Worm (Caenorhabditis elegans): ENCODE data around the gene Y39B6A.34.

Y39B6A.34 gene

DNA sequence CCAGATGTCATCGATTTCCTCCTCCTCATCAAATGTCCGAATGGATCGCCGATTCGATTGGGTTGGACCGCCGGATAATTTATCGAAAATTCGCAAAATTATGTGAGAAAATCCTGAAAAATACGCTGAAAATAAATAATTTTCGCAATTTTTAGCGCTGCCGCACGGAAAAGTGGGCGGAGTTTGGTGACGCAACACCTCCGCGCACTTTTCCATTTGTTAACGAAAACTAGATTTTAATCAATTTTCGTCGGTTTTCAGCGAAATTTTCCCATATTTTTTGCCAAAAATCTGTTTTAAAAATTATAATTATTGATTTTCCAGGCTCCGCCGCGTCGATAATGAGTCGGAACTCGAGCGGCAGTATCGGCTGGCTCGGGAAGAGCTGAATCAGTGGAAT is at the start of gene Y39B6A.34:
TSS of gene Y39B6A.34 (plus strand) at position 3 of the 400 bp plus-strand sequence.
- TF ChIP-seq unc-62 (GFP tag; optimal IDR thresholded peaks at IDR 0.05) = no peak

DNA sequence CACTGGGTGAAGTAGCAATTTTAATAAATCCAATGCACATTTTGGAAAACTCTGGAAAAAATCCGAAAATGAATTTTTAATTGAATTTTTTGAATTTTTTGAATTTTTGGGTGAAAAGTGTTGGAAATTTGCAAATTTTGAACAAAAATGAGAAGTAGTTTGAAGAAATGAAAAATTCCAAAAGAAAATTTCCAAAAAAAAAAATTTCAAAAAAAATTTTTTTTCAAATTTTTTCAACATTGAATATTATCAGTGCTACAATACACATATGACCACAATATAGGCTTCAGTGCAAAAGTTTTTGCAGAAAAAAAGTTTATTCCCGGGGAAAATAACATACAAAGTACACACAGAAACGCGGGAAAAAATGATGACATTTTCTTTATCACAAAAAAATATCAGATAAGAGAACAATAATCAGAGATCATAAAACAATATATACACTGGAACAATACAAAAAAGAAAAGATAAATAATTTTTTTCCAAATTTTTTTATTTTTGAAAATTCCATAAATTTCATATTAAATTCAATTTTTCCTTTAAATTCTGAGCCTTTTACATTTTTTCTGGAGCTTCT is 43.5 kb upstream of the Y39B6A.34 start, which contains the start of gene hrg-10:
TSS of gene hrg-10 (minus strand) at position 51 of the 577 bp plus-strand sequence.
- no peak for TF ChIP-seq unc-62 (GFP tag; optimal IDR thresholded peaks at IDR 0.05)

DNA sequence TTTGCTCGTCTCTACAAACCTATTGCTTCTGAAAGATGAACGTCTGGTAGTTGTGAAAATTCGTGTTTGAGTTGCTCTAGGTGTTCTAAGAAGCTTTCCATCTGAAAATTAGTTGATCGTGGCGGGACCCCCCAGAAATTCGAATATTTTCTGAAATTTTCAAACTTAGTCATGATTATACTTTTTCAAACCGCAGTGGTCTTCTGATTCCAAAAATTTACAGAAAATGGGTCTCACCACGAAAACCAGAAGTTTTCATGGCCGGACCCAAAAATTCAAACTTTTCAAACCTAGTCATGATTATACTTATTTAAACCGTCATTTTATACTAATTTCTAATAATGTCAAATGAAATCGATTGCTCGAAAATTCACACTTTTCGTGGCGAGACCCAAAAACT is 40.7 kb upstream of the Y39B6A.34 start, which contains the start of gene ztf-20:
TSS of gene ztf-20 (minus strand) at position 101 of the 400 bp plus-strand sequence.
- no peak for TF ChIP-seq unc-62 (GFP tag; optimal IDR thresholded peaks at IDR 0.05)

DNA sequence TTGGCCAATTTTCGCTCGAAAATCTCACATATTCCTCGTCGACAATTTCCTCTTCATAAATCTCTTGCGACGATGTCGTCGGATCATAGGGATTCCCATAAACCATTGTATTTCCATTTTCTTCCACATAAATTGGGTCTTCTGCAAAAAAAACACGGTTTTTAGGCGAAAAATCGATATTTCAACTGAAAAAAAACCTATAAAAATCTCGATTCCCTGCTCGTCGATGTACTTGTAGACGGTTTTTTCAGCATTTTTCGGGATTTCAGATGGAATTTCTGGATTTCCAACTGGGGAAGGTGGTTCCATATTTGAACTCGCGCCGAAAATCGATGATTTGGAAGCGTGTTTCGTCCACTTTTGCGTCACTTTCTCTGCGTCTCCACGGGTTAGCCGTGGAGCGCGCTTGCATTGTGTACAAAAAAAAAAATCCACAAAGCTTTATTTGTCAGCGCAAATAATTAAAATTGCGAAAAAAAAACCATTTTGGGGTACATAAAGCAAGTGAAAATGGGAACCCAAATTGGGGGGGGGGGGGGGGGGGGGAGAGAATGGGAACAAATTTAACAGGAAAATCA is 33.2 kb upstream of the Y39B6A.34 start, which contains the start of gene Y39B6A.43:
TSS of gene Y39B6A.43 (minus strand) at position 351 of the 578 bp plus-strand sequence.
- TF ChIP-seq unc-62 (GFP tag; optimal IDR thresholded peaks at IDR 0.05) = no peak

DNA sequence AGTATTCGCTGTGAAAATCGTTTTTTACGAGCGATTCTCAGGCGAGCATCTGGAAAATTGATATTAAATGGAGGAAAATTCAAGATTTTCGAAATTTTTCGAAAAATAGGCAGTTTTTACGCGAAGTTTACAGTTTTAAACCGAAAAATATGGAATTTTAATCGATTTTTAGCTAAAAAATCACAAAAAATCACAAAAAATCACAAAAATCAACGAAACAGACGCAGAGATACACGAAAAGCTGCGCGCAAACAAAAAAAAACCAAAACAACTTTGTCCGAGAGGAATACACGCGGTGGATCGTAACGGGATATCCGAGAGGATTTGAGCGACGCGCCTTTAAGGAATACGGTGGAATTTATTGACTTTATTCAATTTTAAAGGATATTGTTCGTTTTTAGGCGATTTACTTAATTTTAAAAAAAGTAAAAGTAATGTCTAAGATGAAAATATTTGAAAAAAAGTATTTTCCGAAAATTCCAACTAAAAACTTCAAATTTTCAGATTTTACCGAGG is 31.2 kb upstream of the Y39B6A.34 start, which contains the start of gene Y39B6A.42:
TSS of gene Y39B6A.42 (minus strand) at position 51 of the 516 bp plus-strand sequence.
- TF ChIP-seq unc-62 (GFP tag; optimal IDR thresholded peaks at IDR 0.05) = no peak

DNA sequence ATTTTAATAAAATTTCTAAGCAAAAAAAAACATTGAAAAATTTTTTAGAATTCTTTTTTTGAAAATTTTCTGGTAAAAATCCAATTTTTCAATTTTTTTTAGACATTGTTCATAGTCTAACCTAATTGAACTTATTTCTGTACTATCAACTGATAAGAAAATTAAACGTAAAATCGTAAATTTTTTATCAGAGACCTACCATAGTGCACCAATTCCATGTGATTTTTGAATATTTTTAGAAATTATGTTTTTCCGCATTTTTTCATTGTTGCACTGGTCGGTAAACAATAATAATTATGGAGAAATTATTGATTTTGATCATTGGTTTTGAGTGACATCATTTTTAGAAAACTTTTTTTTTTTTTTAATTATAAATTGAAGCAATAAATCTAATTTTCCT is 24.3 kb upstream of the Y39B6A.34 start:
- no peak for TF ChIP-seq unc-62 (GFP tag; optimal IDR thresholded peaks at IDR 0.05)

DNA sequence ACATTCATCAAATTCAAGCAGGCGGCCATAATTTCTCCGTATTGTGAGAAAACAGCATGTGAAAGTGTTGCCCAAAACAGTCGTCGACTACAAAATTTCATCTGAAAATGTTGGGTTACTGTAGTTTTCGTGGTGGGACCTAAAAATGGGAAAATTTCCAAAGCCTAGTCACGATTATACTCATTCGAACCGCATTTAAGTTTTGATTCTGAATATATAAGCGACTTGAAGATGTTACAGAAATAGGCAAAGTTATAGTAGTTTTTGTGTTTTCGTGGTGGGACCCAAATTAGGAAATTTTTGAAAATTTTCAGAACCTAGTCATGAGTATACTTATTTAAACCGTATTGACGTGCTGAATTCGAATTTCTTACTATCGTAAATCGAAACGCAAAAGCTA is 22.9 kb upstream of the Y39B6A.34 start, which contains the start of gene Y39B6A.41:
TSS of gene Y39B6A.41 (minus strand) at position 101 of the 400 bp plus-strand sequence.
- TF ChIP-seq unc-62 (GFP tag; optimal IDR thresholded peaks at IDR 0.05) = no peak

DNA sequence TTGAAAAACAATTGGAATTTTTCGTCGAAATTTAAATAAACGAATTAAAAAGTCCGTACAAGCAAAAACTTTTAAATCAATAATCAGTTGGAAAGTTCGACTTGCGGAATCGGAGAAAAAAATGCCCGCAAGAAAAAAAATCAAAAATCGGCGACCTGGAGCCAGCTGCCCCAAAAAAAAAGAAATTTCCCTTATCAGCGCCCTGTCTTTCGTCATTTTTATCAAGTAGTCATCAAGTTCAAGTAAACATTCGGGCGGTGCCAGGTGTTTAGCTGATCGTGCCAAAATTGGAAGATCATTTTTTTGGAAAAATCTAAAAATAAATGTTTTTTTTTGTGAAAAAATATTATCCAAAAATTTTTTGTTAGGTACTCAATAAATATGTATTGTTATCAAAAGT is 22.5 kb upstream of the Y39B6A.34 start:
- no peak for TF ChIP-seq unc-62 (GFP tag; optimal IDR thresholded peaks at IDR 0.05)

DNA sequence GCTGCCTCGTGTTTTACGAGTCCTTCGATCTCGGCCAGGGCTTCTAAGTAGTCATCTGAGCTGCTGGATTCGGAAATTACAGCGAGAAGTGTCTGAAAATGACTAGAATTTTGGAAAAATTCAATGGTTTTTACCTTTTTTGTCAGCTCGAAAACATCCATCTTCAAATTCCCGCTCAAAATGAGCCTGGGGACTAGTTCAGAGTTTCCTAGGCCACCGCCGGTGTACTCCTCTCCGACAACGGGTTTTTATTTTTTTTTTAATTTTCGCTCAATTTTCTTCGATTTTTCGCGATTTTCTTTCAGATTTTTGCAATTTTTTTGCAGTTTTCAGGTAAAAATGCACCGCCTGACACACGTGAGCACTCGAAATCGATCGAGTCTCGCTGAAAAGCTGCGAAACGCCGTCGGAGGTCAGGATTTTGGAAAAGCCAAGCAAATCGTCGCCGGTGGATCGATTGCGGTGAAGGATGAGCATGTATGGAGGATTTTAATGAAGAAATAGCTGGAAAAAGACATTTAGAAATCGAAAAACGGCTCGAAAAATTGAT is 19.8 kb upstream of the Y39B6A.34 start, which contains the start of the genes mrps-35 and sws-1:
TSS of gene mrps-35 (plus strand) at position 327 of the 550 bp plus-strand sequence.
TSS of gene sws-1 (minus strand) at position 500 of the 550 bp plus-strand sequence.
- no peak for TF ChIP-seq unc-62 (GFP tag; optimal IDR thresholded peaks at IDR 0.05)

DNA sequence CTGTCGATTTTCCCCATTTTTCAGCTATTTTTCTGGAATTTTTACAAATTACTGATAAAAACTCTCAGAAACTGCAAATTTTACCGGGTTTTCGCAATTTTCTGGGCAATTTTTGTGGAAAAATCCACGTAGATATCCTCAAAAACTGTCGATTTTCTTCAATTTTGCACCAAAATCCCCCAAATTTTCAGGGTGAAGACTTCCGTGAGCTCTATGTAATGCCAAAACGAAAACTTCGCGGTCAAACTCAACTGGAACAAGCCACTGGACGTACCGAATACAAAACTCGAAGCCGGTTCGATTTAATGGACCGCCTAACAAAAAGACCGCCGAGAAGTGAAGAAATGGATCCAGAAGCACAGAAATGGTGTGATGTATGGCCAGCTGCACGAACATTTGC is 19.1 kb upstream of the Y39B6A.34 start:
- TF ChIP-seq unc-62 (GFP tag; optimal IDR thresholded peaks at IDR 0.05) = no peak

DNA sequence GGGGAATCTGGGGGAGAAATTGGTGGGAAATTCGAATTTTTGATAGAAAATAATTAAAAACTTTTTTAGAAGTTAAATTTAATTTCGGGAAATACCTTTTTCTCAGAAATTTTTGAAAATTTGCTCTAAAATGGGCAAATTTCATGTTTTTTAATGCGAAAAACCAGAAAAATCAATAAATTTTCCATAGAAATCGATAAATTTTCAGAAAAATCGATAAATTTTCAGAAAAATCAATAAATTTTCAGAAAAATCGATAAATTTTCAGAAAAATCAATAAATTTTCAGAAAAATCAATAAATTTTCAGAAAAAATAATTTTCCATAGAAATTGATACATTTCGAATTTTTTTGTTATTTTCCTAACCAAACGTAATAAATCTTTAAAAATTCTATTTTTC is 14.7 kb upstream of the Y39B6A.34 start:
- TF ChIP-seq unc-62 (GFP tag; optimal IDR thresholded peaks at IDR 0.05) = no peak

DNA sequence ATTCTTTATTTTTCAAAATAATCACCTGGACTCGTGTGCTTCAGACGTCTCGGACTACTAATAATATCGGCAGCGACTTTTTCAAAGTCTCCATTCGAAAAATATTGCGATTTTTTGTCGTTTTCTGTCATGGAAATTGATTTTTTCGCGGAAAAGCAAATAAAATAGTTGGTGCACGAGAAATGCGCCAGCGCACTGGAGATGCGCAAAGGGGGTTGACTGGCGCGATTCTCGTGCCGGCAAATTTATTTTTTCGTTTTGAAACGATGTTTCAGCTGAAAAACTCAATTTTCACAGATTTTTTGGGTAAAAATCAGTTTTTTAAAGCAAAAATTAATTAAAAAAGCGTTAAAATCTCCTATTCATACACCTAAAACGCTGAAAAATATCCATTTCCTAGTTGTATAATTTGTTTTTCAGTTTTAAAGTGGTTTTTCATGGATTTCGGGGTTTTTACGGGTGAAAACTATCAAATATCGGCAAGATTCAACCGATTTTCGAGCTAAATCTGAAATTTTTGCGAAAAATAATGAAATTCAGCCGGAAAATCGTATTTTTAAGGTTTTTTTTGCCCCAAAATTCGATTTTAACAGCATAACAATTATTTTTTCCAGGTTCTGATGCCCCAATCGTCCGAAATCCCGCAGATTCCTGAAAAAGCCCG is 10.4 kb upstream of the Y39B6A.34 start, which contains the start of the genes reps-1 and Y39B6A.37:
TSS of gene reps-1 (minus strand) at position 263 of the 664 bp plus-strand sequence.
TSS of gene Y39B6A.37 (plus strand) at position 614 of the 664 bp plus-strand sequence.
- no peak for TF ChIP-seq unc-62 (GFP tag; optimal IDR thresholded peaks at IDR 0.05)

DNA sequence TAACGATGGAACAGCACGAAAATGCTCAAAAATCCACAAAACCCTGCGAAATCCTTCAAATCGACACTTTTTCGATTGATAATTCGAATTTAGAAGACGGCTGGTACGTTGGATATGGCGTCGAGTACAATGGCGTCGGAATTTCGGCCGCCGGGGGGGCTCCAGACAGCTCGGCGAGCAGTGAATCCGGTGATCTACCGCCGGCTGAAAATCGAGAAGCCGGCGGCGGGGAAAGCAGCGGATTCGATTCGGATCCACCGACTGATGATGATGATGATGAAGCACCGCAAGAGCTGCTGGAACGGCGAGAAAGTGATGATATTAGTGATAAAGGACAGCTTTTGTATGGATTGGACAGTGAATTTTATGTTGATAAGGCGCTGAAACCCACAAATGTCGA is 9.9 kb upstream of the Y39B6A.34 start:
- TF ChIP-seq unc-62 (GFP tag; optimal IDR thresholded peaks at IDR 0.05) = no peak

DNA sequence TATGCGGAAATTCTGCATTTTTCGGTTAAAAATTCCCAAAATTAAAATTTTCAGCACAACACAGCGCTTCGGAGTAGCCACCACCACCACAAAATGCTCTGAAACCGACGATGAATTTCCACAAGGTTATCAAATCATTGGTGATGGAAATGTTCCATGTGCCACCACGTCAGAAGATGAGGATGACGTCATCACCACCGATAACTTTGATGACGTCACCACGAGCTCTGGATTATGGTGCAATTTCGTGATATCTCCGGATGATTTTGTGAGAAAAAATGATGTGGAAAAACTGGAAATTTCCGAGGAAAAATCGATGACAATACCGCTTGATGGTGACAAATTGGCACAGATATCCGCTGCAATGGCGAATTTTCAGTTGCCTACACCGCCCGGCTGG is 7.8 kb upstream of the Y39B6A.34 start:
- no peak for TF ChIP-seq unc-62 (GFP tag; optimal IDR thresholded peaks at IDR 0.05)

DNA sequence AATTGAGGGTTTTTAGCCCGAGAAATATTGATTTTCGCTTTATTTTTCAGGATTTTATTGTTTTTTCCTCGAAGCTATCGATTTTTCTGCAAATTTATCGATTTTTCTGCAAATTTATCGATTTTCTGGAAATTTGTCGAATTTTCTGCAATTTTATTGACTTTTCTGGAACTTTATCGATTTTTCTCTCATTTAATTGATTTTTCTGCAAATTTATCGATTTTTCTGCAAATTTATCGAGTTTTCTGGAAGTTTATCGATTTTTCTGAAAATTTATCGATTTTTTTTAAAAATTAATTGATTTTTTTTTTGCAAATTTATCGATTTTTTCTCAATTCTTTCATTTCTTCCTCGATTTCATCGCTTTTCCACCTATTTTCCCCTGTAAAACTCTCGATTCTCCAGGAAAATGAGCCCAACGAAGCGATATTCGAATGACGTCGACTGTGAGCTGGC is 7.3 kb upstream of the Y39B6A.34 start, which contains the start of gene gtf-2F2:
TSS of gene gtf-2F2 (plus strand) at position 406 of the 456 bp plus-strand sequence.
- no peak for TF ChIP-seq unc-62 (GFP tag; optimal IDR thresholded peaks at IDR 0.05)

DNA sequence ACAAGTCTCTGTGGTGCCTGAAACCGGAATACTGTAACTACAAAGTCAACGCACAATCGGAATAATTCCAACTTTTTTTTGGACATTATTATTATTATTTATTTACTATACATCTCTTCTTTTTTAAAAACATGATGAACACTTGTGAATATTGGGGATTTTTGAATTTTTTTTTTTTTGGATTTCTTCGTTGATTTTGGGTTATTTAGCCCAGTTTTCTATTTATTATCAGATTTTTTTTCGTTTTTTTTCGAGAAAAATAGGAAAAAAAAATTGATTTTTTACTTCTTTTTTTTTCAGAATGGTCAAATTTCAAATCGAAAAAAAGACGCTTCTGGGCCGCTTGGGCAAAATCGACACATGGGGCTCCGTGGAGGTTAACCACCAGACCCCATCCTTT is 2.8 kb upstream of the Y39B6A.34 start, which contains the start of gene tgt-2:
TSS of gene tgt-2 (plus strand) at position 301 of the 400 bp plus-strand sequence.
- no peak for TF ChIP-seq unc-62 (GFP tag; optimal IDR thresholded peaks at IDR 0.05)
